Fruit fly (Drosophila melanogaster) whole organism, prepupa: ENCODE results near the gene JMJD5.
"Not testable (repeated sequence)": the region's sequence is repeated elsewhere in the genome, so short reads cannot be mapped to it uniquely, and the experiment has no call there.

Source experiments
- CG10631 ChIP-seq: fragments of 200-800 bp; sonication (Bioruptor generic); optimal IDR thresholded peaks from 2 replicates; lab custom pipeline; 2016; ENCODE audit warnings: missing biosample characterization, missing genetic modification characterization
- CG11902 ChIP-seq: fragments of 200-800 bp; sonication (Bioruptor generic); optimal IDR thresholded peaks from 3 replicates; lab custom pipeline; 2016; ENCODE audit warnings: missing biosample characterization, missing genetic modification characterization
- CG15336 ChIP-seq: fragments of 200-800 bp; sonication (Bioruptor generic); IDR thresholded peaks from 2 replicates; pipeline ENCODE4 v1.3.6; 2022; ENCODE audit warnings: missing biosample characterization, missing genetic modification characterization
- CG1621 ChIP-seq: fragments of 200-800 bp; sonication (Bioruptor generic); optimal IDR thresholded peaks from 3 replicates; lab custom pipeline; 2018; ENCODE audit warnings: missing biosample characterization, mild to moderate bottlenecking, missing genetic modification characterization
- CG16779 ChIP-seq: fragments of 200-800 bp; sonication (Bioruptor generic); optimal IDR thresholded peaks from 3 replicates; lab custom pipeline; 2017; ENCODE audit warnings: missing biosample characterization, mild to moderate bottlenecking, missing genetic modification characterization
- CG3032 ChIP-seq: fragments of 200-800 bp; optimal IDR thresholded peaks from 2 replicates; lab custom pipeline; 2019; ENCODE audit warnings: missing biosample characterization, mild to moderate bottlenecking, missing genetic modification characterization, moderate library complexity
- CG32006 ChIP-seq: fragments of 200-800 bp; sonication (Bioruptor generic); optimal IDR thresholded peaks from 3 replicates; lab custom pipeline; 2017; ENCODE audit warnings: missing biosample characterization, mild to moderate bottlenecking, missing genetic modification characterization
- CG34406 ChIP-seq: fragments of 200-800 bp; sonication (Bioruptor generic); optimal IDR thresholded peaks from 3 replicates; lab custom pipeline; 2016; ENCODE audit warnings: missing biosample characterization, missing genetic modification characterization
- CG3919 ChIP-seq: fragments of 200-800 bp; sonication (Bioruptor generic); optimal IDR thresholded peaks from 3 replicates; lab custom pipeline; 2016; ENCODE audit warnings: missing biosample characterization, missing genetic modification characterization
- CG6276 ChIP-seq: fragments of 200-800 bp; sonication (Bioruptor generic); optimal IDR thresholded peaks from 2 replicates; lab custom pipeline; 2017; ENCODE audit warnings: missing biosample characterization, mild to moderate bottlenecking, missing genetic modification characterization
- CG6854 ChIP-seq: fragments of 200-800 bp; sonication (Bioruptor generic); optimal IDR thresholded peaks from 2 replicates; lab custom pipeline; 2017; ENCODE audit warnings: missing biosample characterization, mild to moderate bottlenecking, missing genetic modification characterization
- CG7368 ChIP-seq: fragments of 200-800 bp; sonication (Bioruptor generic); optimal IDR thresholded peaks from 3 replicates; lab custom pipeline; 2016; ENCODE audit warnings: missing biosample characterization, missing genetic modification characterization
- CG8319 ChIP-seq: fragments of 200-800 bp; sonication (Bioruptor generic); optimal IDR thresholded peaks from 3 replicates; lab custom pipeline; 2016; ENCODE audit warnings: missing biosample characterization, missing genetic modification characterization
- CG8632 ChIP-seq: fragments of 200-800 bp; sonication (Bioruptor generic); optimal IDR thresholded peaks from 3 replicates; lab custom pipeline; 2016; ENCODE audit warnings: missing biosample characterization, missing genetic modification characterization
- Eip75B ChIP-seq: fragments of 200-800 bp; sonication (Bioruptor generic); optimal IDR thresholded peaks from 3 replicates; lab custom pipeline; 2016; ENCODE audit warnings: missing biosample characterization, missing genetic modification characterization
- Eip78C ChIP-seq: fragments of 200-800 bp; sonication (Bioruptor generic); peaks from one replicate; lab custom pipeline; 2016; ENCODE audit warnings: missing biosample characterization, missing genetic modification characterization
- Eip93F ChIP-seq: fragments of 200-800 bp; sonication (Bioruptor generic); optimal IDR thresholded peaks from 2 replicates; lab custom pipeline; 2016; ENCODE audit warnings: missing biosample characterization, mild to moderate bottlenecking, missing genetic modification characterization
- Ets96B ChIP-seq: fragments of 200-800 bp; optimal IDR thresholded peaks from 2 replicates; lab custom pipeline; 2019; ENCODE audit warnings: missing biosample characterization, mild to moderate bottlenecking, missing genetic modification characterization, moderate library complexity
- Gug ChIP-seq: fragments of 200-800 bp; sonication (Bioruptor generic); IDR thresholded peaks from 2 replicates; pipeline ENCODE4 v1.3.6; 2022; ENCODE audit warnings: missing biosample characterization, missing genetic modification characterization
- Hr38 ChIP-seq: sonication (Bioruptor generic); optimal IDR thresholded peaks from 2 replicates; lab custom pipeline; 2016; ENCODE audit warnings: missing biosample characterization, missing genetic modification characterization
- Hr39 ChIP-seq: fragments of 200-800 bp; sonication (Bioruptor generic); optimal IDR thresholded peaks from 2 replicates; lab custom pipeline; 2016; ENCODE audit warnings: missing biosample characterization, missing genetic modification characterization
- Hr4 ChIP-seq: fragments of 200-800 bp; sonication (Bioruptor generic); optimal IDR thresholded peaks from 3 replicates; lab custom pipeline; 2016; ENCODE audit warnings: missing biosample characterization, missing genetic modification characterization
- Lpt ChIP-seq: fragments of 200-800 bp; sonication (Bioruptor generic); optimal IDR thresholded peaks from 3 replicates; lab custom pipeline; 2016; ENCODE audit warnings: missing biosample characterization, missing genetic modification characterization
- OdsH ChIP-seq: fragments of 200-800 bp; sonication (Bioruptor generic); optimal IDR thresholded peaks from 3 replicates; lab custom pipeline; 2016; ENCODE audit warnings: missing biosample characterization, missing genetic modification characterization
- Sox102F ChIP-seq: fragments of 200-800 bp; sonication (Bioruptor generic); optimal IDR thresholded peaks from 2 replicates; lab custom pipeline; 2016; ENCODE audit warnings: missing biosample characterization, mild to moderate bottlenecking, missing genetic modification characterization
- Sox14 ChIP-seq: fragments of 200-800 bp; sonication (Bioruptor generic); optimal IDR thresholded peaks from 3 replicates; lab custom pipeline; 2016; ENCODE audit warnings: missing biosample characterization, missing genetic modification characterization
- Sox15 ChIP-seq: fragments of 200-800 bp; sonication (Bioruptor generic); optimal IDR thresholded peaks from 3 replicates; lab custom pipeline; 2016; ENCODE audit warnings: missing biosample characterization, missing genetic modification characterization
- acj6 ChIP-seq: fragments of 200-800 bp; sonication (Bioruptor generic); optimal IDR thresholded peaks from 3 replicates; lab custom pipeline; 2016; ENCODE audit warnings: missing biosample characterization, missing genetic modification characterization
- dac ChIP-seq: fragments of 200-800 bp; sonication (Bioruptor generic); optimal IDR thresholded peaks from 2 replicates; lab custom pipeline; 2017; ENCODE audit warnings: missing biosample characterization, mild to moderate bottlenecking, missing genetic modification characterization
- dsx ChIP-seq: fragments of 200-800 bp; optimal IDR thresholded peaks from 3 replicates; lab custom pipeline; 2019; ENCODE audit warnings: missing biosample characterization, mild to moderate bottlenecking, missing genetic modification characterization, moderate library complexity; ENCODE audit not compliant: poor library complexity, severe bottlenecking
- eg ChIP-seq: fragments of 200-800 bp; sonication (Bioruptor generic); IDR thresholded peaks from 3 replicates; pipeline ENCODE4 v1.3.6; 2022; ENCODE audit warnings: missing biosample characterization, missing genetic modification characterization
- fd85E ChIP-seq: fragments of 200-800 bp; sonication (Bioruptor generic); optimal IDR thresholded peaks from 3 replicates; lab custom pipeline; 2016; ENCODE audit warnings: missing biosample characterization, missing genetic modification characterization
- lz ChIP-seq: fragments of 200-800 bp; sonication (Bioruptor generic); optimal IDR thresholded peaks from 3 replicates; lab custom pipeline; 2016; ENCODE audit warnings: missing biosample characterization, missing genetic modification characterization
- net ChIP-seq: fragments of 200-800 bp; sonication (Bioruptor generic); optimal IDR thresholded peaks from 3 replicates; lab custom pipeline; 2016; ENCODE audit warnings: missing biosample characterization, missing genetic modification characterization
- salr ChIP-seq, 2 experiments: fragments of 200-800 bp; sonication (Bioruptor generic); optimal IDR thresholded peaks; 3 replicates each; lab custom pipeline; 2016 to 2018; ENCODE audit warnings: missing biosample characterization in 2 of 2, missing genetic modification characterization in 2 of 2, mild to moderate bottlenecking in 1 of 2
- spab ChIP-seq: fragments of 200-800 bp; sonication (Bioruptor generic); optimal IDR thresholded peaks from 2 replicates; lab custom pipeline; 2017; ENCODE audit warnings: missing biosample characterization, mild to moderate bottlenecking, missing genetic modification characterization, missing genetic modification reagents
- ss ChIP-seq, 2 experiments: fragments of 200-800 bp; sonication (Bioruptor generic); optimal IDR thresholded peaks; 2 replicates in 1 of 2; 3 replicates in 1 of 2; lab custom pipeline; 2017 to 2018; ENCODE audit warnings: mild to moderate bottlenecking in 2 of 2, missing biosample characterization in 2 of 2, missing genetic modification characterization in 2 of 2, moderate library complexity in 1 of 2
- svp ChIP-seq: fragments of 200-800 bp; sonication (Bioruptor generic); peaks from one replicate; lab custom pipeline; 2016; ENCODE audit warnings: missing biosample characterization, missing genetic modification characterization

The JMJD5 gene

DNA sequence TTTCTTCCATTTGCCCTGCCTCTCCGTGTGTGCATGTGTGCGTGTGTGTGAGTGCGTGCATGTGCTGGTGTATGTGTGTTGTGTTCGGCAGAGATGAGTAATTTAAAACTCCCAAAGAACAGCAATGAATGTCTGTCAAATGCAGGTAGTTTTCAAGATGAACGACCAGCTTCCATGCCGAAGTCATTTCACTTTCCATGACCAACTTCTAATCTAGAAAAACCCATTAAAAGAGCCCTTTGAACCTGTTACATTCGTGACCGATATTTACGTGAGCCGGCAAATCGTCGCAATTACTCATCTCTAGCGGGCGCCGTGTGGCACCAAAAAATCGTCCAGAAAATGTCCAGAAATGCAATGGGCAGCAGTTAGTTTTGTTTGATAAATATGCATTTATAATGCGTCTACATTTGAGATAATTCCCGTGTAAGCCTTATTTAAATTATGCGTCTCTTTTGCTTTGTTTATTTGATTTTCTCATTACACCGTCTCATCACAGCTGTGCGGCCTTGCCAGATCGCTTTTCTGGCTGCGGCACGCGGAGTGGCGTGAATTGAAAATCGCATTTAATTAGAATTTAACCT lies 31.3 kb upstream of the JMJD5 start (continued):
- TF ChIP-seq dsx (GFP tag; lab: Kevin White, UChicago): no peak
- peak; percentile 32; the same call in 1 of the 2 replicates for TF ChIP-seq Gug
- peak; percentile 22 for TF ChIP-seq Ets96B (tag; lab: Kevin White, UChicago)
- TF ChIP-seq CG6854 (GFP tag; lab: Kevin White, UChicago): no peak
- no peak for TF ChIP-seq CG16779 (tag; lab: Kevin White, UChicago)
- TF ChIP-seq lz (GFP tag; lab: Kevin White, UChicago): peak; percentile 62

DNA sequence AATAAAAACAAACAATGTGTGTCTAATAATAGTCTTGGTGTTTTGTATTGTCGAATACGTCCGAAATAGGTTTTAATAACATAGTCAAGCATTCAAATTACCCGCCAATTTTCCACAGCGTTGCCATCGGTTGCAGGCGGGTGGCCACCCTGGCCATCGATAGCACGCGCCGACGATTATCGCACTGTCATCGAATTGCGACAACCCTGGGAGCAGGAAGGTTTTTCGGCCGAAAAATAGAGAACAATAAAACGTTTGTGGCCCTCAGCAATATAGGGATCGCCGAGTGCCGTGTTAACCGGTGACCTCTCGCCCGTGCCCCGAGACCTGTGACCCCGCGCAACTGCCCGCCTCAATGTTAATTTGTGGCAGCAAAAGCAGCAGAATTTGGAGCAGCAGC lies 30.6 kb upstream of the JMJD5 start, which contains the start of gene Usp10:
Gene Usp10, plus strand, starts transcription at position 187 of the 400 bp plus-strand sequence.
- TF ChIP-seq dac (GFP tag; lab: Kevin White, UChicago) (no peak), CG34406 (GFP tag; lab: Kevin White, UChicago) (no peak), svp (peak; percentile 84), Eip78C (GFP tag; lab: Kevin White, UChicago) (peak; percentile 39), Sox14 (GFP tag; lab: Kevin White, UChicago) (peak; percentile 35), Hr38 (no peak), net (GFP tag; lab: Kevin White, UChicago) (no peak)

DNA sequence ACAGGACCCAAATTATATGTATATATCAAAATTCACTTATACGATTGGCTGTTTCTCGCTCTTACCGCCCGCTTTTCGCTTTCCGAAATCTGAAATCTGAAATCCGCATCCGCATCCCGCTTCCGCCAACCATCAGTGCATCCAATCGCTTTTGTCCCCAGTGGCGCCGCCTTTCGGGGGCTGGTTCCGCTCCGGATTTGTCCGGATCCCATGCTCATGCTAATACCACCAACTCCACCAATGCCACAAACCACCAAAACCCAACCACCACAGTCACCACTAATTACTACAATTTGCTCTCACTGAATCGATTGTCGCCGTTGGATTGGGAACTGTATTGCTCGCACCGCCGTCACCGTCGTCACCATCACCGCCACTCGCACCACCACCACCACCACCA lies 27.6 kb upstream of the JMJD5 start:
- TF ChIP-seq CG3919 (no peak), Eip93F (GFP tag; lab: Kevin White, UChicago) (no peak), acj6 (GFP tag; lab: Kevin White, UChicago) (no peak), Ets96B (tag; lab: Kevin White, UChicago) (no peak), CG6276 (no peak), CG34406 (GFP tag; lab: Kevin White, UChicago) (no peak), OdsH (GFP tag; lab: Kevin White, UChicago) (no peak), fd85E (GFP tag; lab: Kevin White, UChicago) (no peak), Eip75B (no peak), CG8319 (GFP tag; lab: Kevin White, UChicago) (no peak), CG1621 (no peak), CG7368 (GFP tag; lab: Kevin White, UChicago) (no peak), CG10631 (GFP tag; lab: Kevin White, UChicago) (no peak), svp (no peak), net (GFP tag; lab: Kevin White, UChicago) (no peak), salr (GFP tag; optimal IDR thresholded peaks at IDR 0.05; lab: Kevin White, UChicago) (no peak), Hr4 (GFP tag; lab: Kevin White, UChicago) (no peak), Sox102F (GFP tag; lab: Kevin White, UChicago) (no peak), CG6854 (GFP tag; lab: Kevin White, UChicago) (no peak)

DNA sequence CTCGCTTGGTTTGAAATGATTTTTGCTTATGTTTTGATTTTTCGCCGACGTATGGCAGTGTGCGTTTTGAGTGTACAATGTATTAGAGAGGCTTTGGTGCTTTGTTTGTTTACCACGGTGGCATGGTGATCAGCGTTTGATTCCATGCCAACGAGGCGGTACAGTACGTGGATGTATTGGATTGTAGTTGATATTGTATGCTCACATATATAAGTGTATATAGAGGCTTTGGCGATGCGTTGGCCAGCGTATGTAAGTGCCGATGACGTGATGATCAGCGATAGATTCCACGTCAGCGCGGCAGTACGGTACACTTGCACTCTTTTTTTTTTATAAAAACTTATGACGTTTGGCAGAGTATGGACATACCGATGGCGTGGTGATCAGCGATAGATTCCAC lies 23.9 kb upstream of the JMJD5 start, which contains the start of gene CG12502:
Gene CG12502, plus strand, starts transcription at position 301 of the 400 bp plus-strand sequence.
- TF ChIP-seq CG11902; CG7368 (GFP tag; lab: Kevin White, UChicago); OdsH (GFP tag; lab: Kevin White, UChicago): not testable (repeated sequence)

DNA sequence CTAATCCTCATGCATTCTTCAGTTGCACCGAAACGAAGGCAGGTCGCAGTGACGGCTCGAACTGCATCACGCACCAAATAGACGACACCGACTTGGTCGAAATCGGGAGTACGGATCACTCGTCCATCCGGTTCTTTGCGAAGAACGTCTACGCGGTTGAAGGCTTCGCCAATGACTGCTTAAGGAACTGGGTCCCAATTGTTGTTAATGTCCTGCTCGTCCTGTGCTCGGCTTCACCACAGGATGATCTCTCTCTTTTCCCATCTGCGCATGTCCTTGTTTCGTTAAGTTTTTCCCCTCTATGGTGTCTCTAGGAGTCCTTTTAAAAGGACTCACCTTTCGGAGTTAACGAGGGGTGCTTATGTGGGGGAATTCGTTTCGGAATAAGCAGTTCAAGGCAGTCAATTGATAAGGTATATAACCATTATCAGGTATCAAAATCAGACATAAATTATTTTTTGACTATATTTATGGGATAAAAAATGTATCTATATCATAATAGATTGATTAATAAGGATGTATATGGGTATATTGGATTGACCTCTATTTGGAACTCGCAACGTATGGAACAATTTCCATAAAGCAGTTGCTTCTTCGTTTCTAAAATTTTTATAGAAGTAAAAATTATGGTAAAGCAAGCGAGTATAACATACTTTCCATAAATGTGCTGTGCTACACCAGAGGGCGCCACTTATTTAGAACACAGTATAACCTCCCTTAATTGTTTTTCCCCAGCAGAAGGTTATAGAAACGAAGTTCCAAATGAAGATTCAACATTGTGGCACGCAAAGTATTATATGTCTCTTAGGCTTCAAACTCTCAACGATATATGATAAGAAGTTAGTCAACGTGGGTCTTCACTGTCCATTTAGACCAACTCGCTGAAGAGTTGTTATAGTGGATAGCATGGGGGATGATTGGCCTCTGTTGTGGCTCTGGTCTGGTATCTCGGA lies 16.2 kb upstream of the JMJD5 start, which contains the start of gene dpr20:
Gene dpr20, minus strand, starts transcription at position 186 of the 953 bp plus-strand sequence.
- TF ChIP-seq Gug: peak; percentile 86
- peak; percentile 36 for TF ChIP-seq CG8319 (GFP tag; lab: Kevin White, UChicago)
- TF ChIP-seq spab: peak; percentile 68
- TF ChIP-seq Lpt: peak; percentile 48
- TF ChIP-seq Sox15 (GFP tag; lab: Kevin White, UChicago): peak; percentile 33
- TF ChIP-seq eg (GFP tag; lab: Robert Waterston, UW): peak; percentile 96
- TF ChIP-seq CG6276: peak; percentile 84
- TF ChIP-seq Hr39 (GFP tag; lab: Kevin White, UChicago): peak; percentile 72
- no peak for TF ChIP-seq CG6854 (GFP tag; lab: Kevin White, UChicago)
- peak; percentile 52 for TF ChIP-seq CG11902
- peak; percentile 30 for TF ChIP-seq CG8632
- TF ChIP-seq CG15336 (GFP tag; lab: Robert Waterston, UW): peak; percentile 86
- peak; percentile 76 for TF ChIP-seq CG3032 (tag; lab: Kevin White, UChicago)
- no peak for TF ChIP-seq Hr38
- peak; percentile 69 for TF ChIP-seq dac (GFP tag; lab: Kevin White, UChicago)
- peak; percentile 78 for TF ChIP-seq dsx (GFP tag; lab: Kevin White, UChicago)
- peak; percentile 38 to 55 for TF ChIP-seq salr (GFP tag; optimal IDR thresholded peaks at IDR 0.05; lab: Kevin White, UChicago)
- TF ChIP-seq CG7368 (GFP tag; lab: Kevin White, UChicago): peak; percentile 83
- TF ChIP-seq Hr4 (GFP tag; lab: Kevin White, UChicago): peak; percentile 84
- TF ChIP-seq CG32006: peak; percentile 77
- peak; percentile 54 to 79 for TF ChIP-seq ss (GFP tag; optimal IDR thresholded peaks at IDR 0.05; lab: Kevin White, UChicago)
